Fruit fly (Drosophila melanogaster) whole organism, embryonic: Measurements from ENCODE around the gene Rab23.
A peak's percentile ranks its signal among the peaks of the same experiment; 100 is the strongest.

Source experiments
- ATbp ChIP-seq: fragments of 200-800 bp; sonication (Bioruptor generic); optimal IDR thresholded peaks from 2 replicates; lab custom pipeline; 2017; ENCODE audit warnings: missing biosample characterization, mild to moderate bottlenecking, missing genetic modification characterization, missing genetic modification reagents
- Atf3 ChIP-seq: fragments of 200-800 bp; sonication (Bioruptor generic); optimal IDR thresholded peaks from 3 replicates; lab custom pipeline; 2016; ENCODE audit warnings: missing biosample characterization, missing genetic modification characterization
- Blimp-1 ChIP-seq: fragments of 200-800 bp; sonication (Bioruptor generic); optimal IDR thresholded peaks from 3 replicates; lab custom pipeline; 2018; ENCODE audit warnings: missing biosample characterization, missing genetic modification characterization, mild to moderate bottlenecking, moderate library complexity, missing genetic modification reagents
- CG1024 ChIP-seq: fragments of 200-800 bp; sonication (Bioruptor generic); IDR thresholded peaks from 2 replicates; pipeline ENCODE4 v1.3.6; 2022; ENCODE audit warnings: missing biosample characterization, missing genetic modification characterization
- CG10654 ChIP-seq: fragments of 200-800 bp; sonication (Bioruptor generic); optimal IDR thresholded peaks from 2 replicates; lab custom pipeline; 2016; ENCODE audit warnings: missing biosample characterization, missing genetic modification characterization
- CG11093 ChIP-seq: fragments of 200-800 bp; sonication (Bioruptor generic); IDR thresholded peaks from 3 replicates; pipeline ENCODE4 v1.3.6; 2022; ENCODE audit warnings: missing biosample characterization, missing genetic modification characterization
- CG11398 ChIP-seq: fragments of 200-800 bp; sonication (Bioruptor generic); optimal IDR thresholded peaks from 2 replicates; lab custom pipeline; 2016; ENCODE audit warnings: missing biosample characterization, missing genetic modification characterization
- CG12219 ChIP-seq: fragments of 200-800 bp; sonication (Bioruptor generic); optimal IDR thresholded peaks from 3 replicates; lab custom pipeline; 2018; ENCODE audit warnings: missing biosample characterization, mild to moderate bottlenecking, missing genetic modification characterization
- CG12391 ChIP-seq: fragments of 200-800 bp; sonication (Bioruptor generic); optimal IDR thresholded peaks from 3 replicates; lab custom pipeline; 2018; ENCODE audit warnings: missing biosample characterization, mild to moderate bottlenecking, missing genetic modification characterization, moderate library complexity
- CG14965 ChIP-seq: fragments of 200-800 bp; sonication (Bioruptor generic); optimal IDR thresholded peaks from 2 replicates; lab custom pipeline; 2016; ENCODE audit warnings: missing biosample characterization, missing genetic modification characterization, borderline replicate concordance
- CG15696 ChIP-seq: fragments of 200-800 bp; sonication (Bioruptor generic); optimal IDR thresholded peaks from 2 replicates; lab custom pipeline; 2019; ENCODE audit warnings: missing biosample characterization, mild to moderate bottlenecking, missing genetic modification characterization, moderate library complexity
- CG16863 ChIP-seq: fragments of 200-800 bp; sonication (Bioruptor generic); optimal IDR thresholded peaks from 3 replicates; lab custom pipeline; 2016; ENCODE audit warnings: missing biosample characterization, missing genetic modification characterization
- CG17829 ChIP-seq: fragments of 200-800 bp; optimal IDR thresholded peaks from 2 replicates; lab custom pipeline; 2019; ENCODE audit warnings: missing biosample characterization, mild to moderate bottlenecking, missing genetic modification characterization, moderate library complexity
- CG18262 ChIP-seq: fragments of 200-800 bp; optimal IDR thresholded peaks from 3 replicates; lab custom pipeline; 2019; ENCODE audit warnings: missing biosample characterization, mild to moderate bottlenecking, missing genetic modification characterization, moderate library complexity
- CG2199 ChIP-seq: fragments of 200-800 bp; sonication (Bioruptor generic); IDR thresholded peaks from 3 replicates; pipeline ENCODE4 v1.3.6; 2022; ENCODE audit warnings: missing biosample characterization, missing genetic modification characterization
- CG2202 ChIP-seq: fragments of 200-800 bp; sonication (Bioruptor generic); optimal IDR thresholded peaks from 2 replicates; lab custom pipeline; 2018; ENCODE audit warnings: missing biosample characterization, mild to moderate bottlenecking, missing genetic modification characterization
- CG2712 ChIP-seq: fragments of 200-800 bp; optimal IDR thresholded peaks from 3 replicates; lab custom pipeline; 2019; ENCODE audit warnings: missing biosample characterization, mild to moderate bottlenecking, missing genetic modification characterization, moderate library complexity
- CG2875 ChIP-seq: fragments of 200-800 bp; sonication (Bioruptor generic); optimal IDR thresholded peaks from 2 replicates; lab custom pipeline; 2017; ENCODE audit warnings: missing biosample characterization, mild to moderate bottlenecking, missing genetic modification characterization, missing genetic modification reagents
- CG34422 ChIP-seq: fragments of 200-800 bp; sonication (Bioruptor generic); IDR thresholded peaks from 3 replicates; pipeline ENCODE4 v1.3.6; 2022; ENCODE audit warnings: missing biosample characterization, missing genetic modification characterization
- CG4617 ChIP-seq: fragments of 200-800 bp; sonication (Bioruptor generic); optimal IDR thresholded peaks from 3 replicates; lab custom pipeline; 2016; ENCODE audit warnings: missing biosample characterization, missing genetic modification characterization, borderline replicate concordance
- CG4854 ChIP-seq: fragments of 200-800 bp; sonication (Bioruptor generic); optimal IDR thresholded peaks from 2 replicates; lab custom pipeline; 2016; ENCODE audit warnings: missing biosample characterization, missing genetic modification characterization, inconsistent platforms
- CG5953 ChIP-seq: fragments of 200-800 bp; sonication (Bioruptor generic); IDR thresholded peaks from 2 replicates; pipeline ENCODE4 v1.3.6; 2022; ENCODE audit warnings: missing biosample characterization, missing genetic modification characterization
- CG9437 ChIP-seq: fragments of 200-800 bp; sonication (Bioruptor generic); optimal IDR thresholded peaks from 2 replicates; lab custom pipeline; 2018; ENCODE audit warnings: missing biosample characterization, mild to moderate bottlenecking, missing genetic modification characterization
- CoRest ChIP-seq: fragments of 200-800 bp; sonication (Bioruptor generic); optimal IDR thresholded peaks from 3 replicates; lab custom pipeline; 2018; ENCODE audit warnings: missing biosample characterization, mild to moderate bottlenecking, missing genetic modification characterization, moderate library complexity
- CrebB ChIP-seq: fragments of 200-800 bp; sonication (Bioruptor generic); optimal IDR thresholded peaks from 3 replicates; lab custom pipeline; 2018; ENCODE audit warnings: missing biosample characterization, mild to moderate bottlenecking, missing genetic modification characterization
- D ChIP-seq, 2 experiments: fragments of 200-800 bp in 1 of 2; fragments of >200 bp in 1 of 2; sonication (Bioruptor generic) in 1 of 2; optimal IDR thresholded peaks; 2 replicates in 1 of 2; 3 replicates in 1 of 2; lab custom pipeline; 2017; ENCODE audit warnings: mild to moderate bottlenecking in 1 of 2, missing biosample characterization in 1 of 2, missing genetic modification characterization in 1 of 2, missing genetic modification reagents in 1 of 2
- Dip2 ChIP-seq: fragments of 200-800 bp; sonication (Bioruptor generic); IDR thresholded peaks from 2 replicates; pipeline ENCODE4 v1.3.6; 2022; ENCODE audit warnings: missing biosample characterization, missing genetic modification characterization
- HLH3B ChIP-seq: fragments of 200-800 bp; sonication (Bioruptor generic); IDR thresholded peaks from 2 replicates; pipeline ENCODE4 v1.3.6; 2022; ENCODE audit warnings: missing biosample characterization, missing genetic modification characterization
- Hr3 ChIP-seq: fragments of 200-800 bp; sonication (Bioruptor generic); optimal IDR thresholded peaks from 3 replicates; lab custom pipeline; 2016; ENCODE audit warnings: missing biosample characterization, missing genetic modification characterization
- Mad ChIP-seq: fragments of 200-800 bp; sonication (Bioruptor generic); optimal IDR thresholded peaks from 2 replicates; lab custom pipeline; 2016; ENCODE audit warnings: missing biosample characterization, missing genetic modification characterization
- Med ChIP-seq: fragments of 200-800 bp; sonication (Bioruptor generic); peaks from one replicate; lab custom pipeline; 2016; ENCODE audit warnings: missing biosample characterization, missing genetic modification characterization, mild to moderate bottlenecking, inconsistent platforms, moderate library complexity
- Nf-YB ChIP-seq: fragments of 200-800 bp; sonication (Bioruptor generic); optimal IDR thresholded peaks from 3 replicates; lab custom pipeline; 2019; ENCODE audit warnings: missing biosample characterization, mild to moderate bottlenecking, missing genetic modification characterization, moderate library complexity
- Oaz ChIP-seq: fragments of 200-800 bp; sonication (Bioruptor generic); IDR thresholded peaks from 2 replicates; pipeline ENCODE4 v1.3.6; 2022; ENCODE audit warnings: missing biosample characterization, missing genetic modification characterization
- Stat92E ChIP-seq, 3 experiments: fragments of >200 bp in 2 of 3; fragments of 200-800 bp in 1 of 3; sonication (Bioruptor generic) in 1 of 3; optimal IDR thresholded peaks; 2 replicates each; lab custom pipeline; 2017 to 2019; ENCODE audit warnings: missing biosample characterization in 3 of 3, missing genetic modification characterization in 3 of 3, mild to moderate bottlenecking in 1 of 3, moderate library complexity in 1 of 3
- bigmax ChIP-seq: fragments of 200-800 bp; sonication (Bioruptor generic); optimal IDR thresholded peaks from 2 replicates; lab custom pipeline; 2018; ENCODE audit warnings: missing biosample characterization, mild to moderate bottlenecking, missing genetic modification characterization
- chif ChIP-seq, 2 experiments: fragments of 200-800 bp; sonication (Bioruptor generic); optimal IDR thresholded peaks; 3 replicates each; lab custom pipeline; 2016; ENCODE audit warnings: missing biosample characterization in 2 of 2, missing genetic modification characterization in 2 of 2
- gsb-n ChIP-seq: fragments of 200-800 bp; sonication (Bioruptor generic); optimal IDR thresholded peaks from 3 replicates; lab custom pipeline; 2018; ENCODE audit warnings: missing biosample characterization, mild to moderate bottlenecking, missing genetic modification characterization
- lilli ChIP-seq: fragments of 200-800 bp; sonication (Bioruptor generic); optimal IDR thresholded peaks from 3 replicates; lab custom pipeline; 2016; ENCODE audit warnings: missing biosample characterization, missing genetic modification characterization
- lmd ChIP-seq: fragments of 200-800 bp; sonication (Bioruptor generic); IDR thresholded peaks from 2 replicates; pipeline ENCODE4 v1.3.6; 2022; ENCODE audit warnings: missing biosample characterization, missing genetic modification characterization
- mam ChIP-seq: fragments of 200-800 bp; sonication (Bioruptor generic); optimal IDR thresholded peaks from 3 replicates; lab custom pipeline; 2016; ENCODE audit warnings: missing biosample characterization, missing genetic modification characterization
- odd ChIP-seq: fragments of 200-800 bp; sonication (Bioruptor generic); optimal IDR thresholded peaks from 2 replicates; lab custom pipeline; 2017; ENCODE audit warnings: missing biosample characterization, mild to moderate bottlenecking, missing genetic modification characterization
- pb ChIP-seq: fragments of 200-800 bp; sonication (Bioruptor generic); optimal IDR thresholded peaks from 3 replicates; lab custom pipeline; 2016; ENCODE audit warnings: missing biosample characterization, missing genetic modification characterization
- pros ChIP-seq: fragments of 200-800 bp; sonication (Bioruptor generic); optimal IDR thresholded peaks from 3 replicates; lab custom pipeline; 2019; ENCODE audit warnings: missing biosample characterization, mild to moderate bottlenecking, missing genetic modification characterization, moderate library complexity
- ranshi ChIP-seq: fragments of 200-800 bp; sonication (Bioruptor generic); IDR thresholded peaks from 2 replicates; pipeline ENCODE4 v1.3.6; 2022; ENCODE audit warnings: missing biosample characterization, missing genetic modification characterization
- salm ChIP-seq: fragments of 200-800 bp; sonication (Bioruptor generic); optimal IDR thresholded peaks from 2 replicates; lab custom pipeline; 2018; ENCODE audit warnings: missing biosample characterization, mild to moderate bottlenecking, missing genetic modification characterization
- sima ChIP-seq: fragments of 200-800 bp; sonication (Bioruptor generic); optimal IDR thresholded peaks from 2 replicates; lab custom pipeline; 2016; ENCODE audit warnings: missing biosample characterization, missing genetic modification characterization
- tgo ChIP-seq: fragments of 200-800 bp; sonication (Bioruptor generic); IDR thresholded peaks from 3 replicates; pipeline ENCODE4 v1.3.6; 2022; ENCODE audit warnings: missing biosample characterization, missing genetic modification characterization
- tin ChIP-seq: fragments of 200-800 bp; sonication (Bioruptor generic); optimal IDR thresholded peaks from 3 replicates; lab custom pipeline; 2016; ENCODE audit warnings: missing biosample characterization, missing genetic modification characterization

Gene Rab23

dm6 chr3R:5682921-5683748 lies 2.1 kb downstream of the Rab23 start (continued):
- TF ChIP-seq ranshi (GFP tag; lab: Robert Waterston, UW) (0 out of 2 replicates have a peak, but pooled peaks have one; percentile 14), CG12219 (GFP tag; lab: Kevin White, UChicago) (peak; percentile 48), odd (GFP tag; lab: Kevin White, UChicago) (no peak), D (optimal IDR thresholded peaks at IDR 0.05; lab: Kevin White, UChicago) (no peak), D (GFP tag; optimal IDR thresholded peaks at IDR 0.05; lab: Kevin White, UChicago) (peak; percentile 51), Stat92E (GFP tag; optimal IDR thresholded peaks at IDR 0.05; lab: Kevin White, UChicago) (peak in 1 of 3 experiments; percentile 46), CG34422 (no peak), Hr3 (GFP tag; lab: Kevin White, UChicago) (peak; percentile 32), CrebB (no peak), tgo (peak; percentile 36; the same call in 2 of the 3 replicates), CG18262 (peak; percentile 84), Dip2 (no peak), mam (GFP tag; lab: Kevin White, UChicago) (peak; percentile 11), CG15696 (tag; lab: Kevin White, UChicago) (peak; percentile 48), CG11093 (GFP tag; lab: Robert Waterston, UW) (0 out of 3 replicates have a peak, but pooled peaks have one; percentile 33), CG16863 (peak; percentile 41), CG2875 (GFP tag; lab: Kevin White, UChicago) (peak; percentile 59), Oaz (GFP tag; lab: Robert Waterston, UW) (no peak), gsb-n (tag; lab: Kevin White, UChicago) (peak; percentile 77), CG5953 (GFP tag; lab: Robert Waterston, UW) (peak; percentile 77), CG12391 (tag; lab: Kevin White, UChicago) (peak; percentile 78), chif (GFP tag; optimal IDR thresholded peaks at IDR 0.05; lab: Kevin White, UChicago) (peak; percentile 13 to 60), pros (GFP tag; lab: Kevin White, UChicago) (peak; percentile 58), Mad (GFP tag; lab: Kevin White, UChicago) (peak; percentile 23), sima (GFP tag; lab: Kevin White, UChicago) (peak; percentile 1), CG11398 (GFP tag; lab: Kevin White, UChicago) (peak; percentile 33), CG2199 (no peak), CG4617 (GFP tag; lab: Kevin White, UChicago) (peak; percentile 12), lilli (peak; percentile 56), CG2202 (peak; percentile 59), salm (tag; lab: Kevin White, UChicago) (peak; percentile 71), ATbp (GFP tag; lab: Kevin White, UChicago) (peak; percentile 81), lmd (GFP tag; lab: Robert Waterston, UW) (peak; percentile 54), Atf3 (GFP tag; lab: Kevin White, UChicago) (peak; percentile 29), Med (GFP tag; lab: Kevin White, UChicago) (peak; percentile 81), CG4854 (GFP tag; lab: Kevin White, UChicago) (peak; percentile 9), pb (GFP tag; lab: Kevin White, UChicago) (peak; percentile 22), CG9437 (GFP tag; lab: Kevin White, UChicago) (peak; percentile 34), CG2712 (tag; lab: Kevin White, UChicago) (peak; percentile 86), bigmax (GFP tag; lab: Kevin White, UChicago) (no peak), CG14965 (GFP tag; lab: Kevin White, UChicago) (no peak), Nf-YB (GFP tag; lab: Kevin White, UChicago) (peak; percentile 21), HLH3B (GFP tag; lab: Robert Waterston, UW) (peak; percentile 71), CG17829 (tag; lab: Kevin White, UChicago) (peak; percentile 76), Blimp-1 (peak; percentile 92), CG10654 (GFP tag; lab: Kevin White, UChicago) (no peak), tin (GFP tag; lab: Kevin White, UChicago) (peak; percentile 59), CoRest (peak; percentile 68), CG1024 (GFP tag; lab: Robert Waterston, UW) (no peak)
